Fruit fly (Drosophila melanogaster) whole organism, embryonic: ENCODE measurements around the gene CG4293.

Experiments
- Ada2b ChIP-seq: fragments of 200-800 bp; sonication (Bioruptor generic); IDR thresholded peaks from 2 replicates; pipeline ENCODE4 v1.3.6; 2022; ENCODE audit warnings: missing biosample characterization, missing genetic modification characterization
- Atf-2 ChIP-seq: fragments of 200-800 bp; sonication (Bioruptor generic); optimal IDR thresholded peaks from 2 replicates; lab custom pipeline; 2016; ENCODE audit warnings: missing biosample characterization, missing genetic modification characterization
- Atf3 ChIP-seq: fragments of 200-800 bp; sonication (Bioruptor generic); optimal IDR thresholded peaks from 3 replicates; lab custom pipeline; 2016; ENCODE audit warnings: missing biosample characterization, missing genetic modification characterization
- B-H1 ChIP-seq: fragments of 200-800 bp; sonication (Bioruptor generic); IDR thresholded peaks from 3 replicates; pipeline ENCODE4 v1.3.6; 2022; ENCODE audit warnings: missing biosample characterization, missing genetic modification characterization
- Blimp-1 ChIP-seq: fragments of 200-800 bp; sonication (Bioruptor generic); optimal IDR thresholded peaks from 3 replicates; lab custom pipeline; 2018; ENCODE audit warnings: missing biosample characterization, missing genetic modification characterization, mild to moderate bottlenecking, moderate library complexity, missing genetic modification reagents
- Bteb2 ChIP-seq: fragments of 200-800 bp; sonication (Bioruptor generic); optimal IDR thresholded peaks from 2 replicates; lab custom pipeline; 2016; ENCODE audit warnings: missing biosample characterization, missing genetic modification characterization
- CG1024 ChIP-seq: fragments of 200-800 bp; sonication (Bioruptor generic); IDR thresholded peaks from 2 replicates; pipeline ENCODE4 v1.3.6; 2022; ENCODE audit warnings: missing biosample characterization, missing genetic modification characterization
- CG11247 ChIP-seq: fragments of 200-800 bp; sonication (Bioruptor generic); IDR thresholded peaks from 2 replicates; pipeline ENCODE4 v1.3.6; 2022; ENCODE audit warnings: missing biosample characterization, missing genetic modification characterization
- CG14014 ChIP-seq: fragments of 200-800 bp; sonication (Bioruptor generic); IDR thresholded peaks from 2 replicates; pipeline ENCODE4 v1.3.6; 2022; ENCODE audit warnings: missing biosample characterization, missing genetic modification characterization
- CG1529 ChIP-seq: fragments of 200-800 bp; sonication (Bioruptor generic); optimal IDR thresholded peaks from 3 replicates; lab custom pipeline; 2018; ENCODE audit warnings: missing biosample characterization, missing genetic modification characterization
- CG15514 ChIP-seq: fragments of 200-800 bp; sonication (Bioruptor generic); optimal IDR thresholded peaks from 3 replicates; lab custom pipeline; 2017; ENCODE audit warnings: missing biosample characterization, missing genetic modification characterization, mild to moderate bottlenecking, moderate library complexity, missing genetic modification reagents
- CG17186 ChIP-seq: fragments of 200-800 bp; sonication (Bioruptor generic); optimal IDR thresholded peaks from 3 replicates; lab custom pipeline; 2017; ENCODE audit warnings: missing biosample characterization, missing genetic modification reagents, missing genetic modification characterization
- CG17568 ChIP-seq: fragments of 200-800 bp; sonication (Bioruptor generic); optimal IDR thresholded peaks from 2 replicates; lab custom pipeline; 2018; ENCODE audit warnings: missing biosample characterization, mild to moderate bottlenecking, missing genetic modification characterization, moderate library complexity
- CG1792 ChIP-seq: fragments of 200-800 bp; sonication (Bioruptor generic); optimal IDR thresholded peaks from 2 replicates; lab custom pipeline; 2016; ENCODE audit warnings: missing biosample characterization, missing genetic modification characterization
- CG18764 ChIP-seq: fragments of 200-800 bp; sonication (Bioruptor generic); optimal IDR thresholded peaks from 3 replicates; lab custom pipeline; 2016; ENCODE audit warnings: missing biosample characterization, missing genetic modification characterization
- CG30403 ChIP-seq: fragments of 200-800 bp; sonication (Bioruptor generic); optimal IDR thresholded peaks from 3 replicates; lab custom pipeline; 2016; ENCODE audit warnings: missing biosample characterization, missing genetic modification characterization
- CG42726 ChIP-seq: fragments of 200-800 bp; sonication (Bioruptor generic); IDR thresholded peaks from 2 replicates; pipeline ENCODE4 v1.3.6; 2022; ENCODE audit warnings: missing biosample characterization, missing genetic modification characterization; ENCODE audit not compliant: partially characterized antibody
- CG7786 ChIP-seq: fragments of 200-800 bp; sonication (Bioruptor generic); optimal IDR thresholded peaks from 2 replicates; lab custom pipeline; 2016; ENCODE audit warnings: missing biosample characterization, missing genetic modification characterization
- CG8944 ChIP-seq: fragments of 200-800 bp; sonication (Bioruptor generic); optimal IDR thresholded peaks from 3 replicates; lab custom pipeline; 2016; ENCODE audit warnings: missing biosample characterization, missing genetic modification characterization
- CG9797 ChIP-seq: fragments of 200-800 bp; sonication (Bioruptor generic); optimal IDR thresholded peaks from 3 replicates; lab custom pipeline; 2018; ENCODE audit warnings: missing biosample characterization, mild to moderate bottlenecking, missing genetic modification characterization
- CG9932 ChIP-seq: fragments of 200-800 bp; sonication (Bioruptor generic); IDR thresholded peaks from 2 replicates; pipeline ENCODE4 v1.3.6; 2022; ENCODE audit warnings: missing biosample characterization, missing genetic modification characterization
- Chrac-16 ChIP-seq: fragments of 200-800 bp; sonication (Bioruptor generic); optimal IDR thresholded peaks from 3 replicates; lab custom pipeline; 2016; ENCODE audit warnings: missing biosample characterization, missing genetic modification characterization
- H15 ChIP-seq: fragments of 200-800 bp; sonication (Bioruptor generic); IDR thresholded peaks from 3 replicates; pipeline ENCODE4 v1.3.6; 2022; ENCODE audit warnings: missing biosample characterization, missing genetic modification characterization
- HLH4C ChIP-seq: fragments of 200-800 bp; sonication (Bioruptor generic); IDR thresholded peaks from 3 replicates; pipeline ENCODE4 v1.3.6; 2022; ENCODE audit warnings: missing biosample characterization, missing genetic modification characterization; ENCODE audit not compliant: partially characterized antibody
- Hand ChIP-seq: fragments of 200-800 bp; sonication (Bioruptor generic); optimal IDR thresholded peaks from 2 replicates; lab custom pipeline; 2017; ENCODE audit warnings: mild to moderate bottlenecking, missing biosample characterization, missing genetic modification reagents, missing genetic modification characterization
- Hsf ChIP-seq: fragments of 200-800 bp; sonication (Bioruptor generic); optimal IDR thresholded peaks from 3 replicates; lab custom pipeline; 2016; ENCODE audit warnings: missing biosample characterization, missing genetic modification characterization
- MBD-R2 ChIP-seq: fragments of 200-800 bp; sonication (Bioruptor generic); IDR thresholded peaks from 2 replicates; pipeline ENCODE4 v1.3.6; 2022; ENCODE audit warnings: missing biosample characterization, missing genetic modification characterization
- Mad ChIP-seq: fragments of 200-800 bp; sonication (Bioruptor generic); optimal IDR thresholded peaks from 2 replicates; lab custom pipeline; 2016; ENCODE audit warnings: missing biosample characterization, missing genetic modification characterization
- Meics ChIP-seq: fragments of 200-800 bp; sonication (Bioruptor generic); optimal IDR thresholded peaks from 2 replicates; lab custom pipeline; 2017; ENCODE audit warnings: missing biosample characterization, mild to moderate bottlenecking, missing genetic modification characterization
- Mes4 ChIP-seq: fragments of 200-800 bp; sonication (Bioruptor generic); optimal IDR thresholded peaks from 2 replicates; lab custom pipeline; 2016; ENCODE audit warnings: missing biosample characterization, missing genetic modification characterization
- NC2β ChIP-seq: fragments of 200-800 bp; sonication (Bioruptor generic); optimal IDR thresholded peaks from 2 replicates; lab custom pipeline; 2016; ENCODE audit warnings: missing biosample characterization, missing genetic modification characterization
- NK7.1 ChIP-seq: fragments of 200-800 bp; sonication (Bioruptor generic); optimal IDR thresholded peaks from 3 replicates; lab custom pipeline; 2016; ENCODE audit warnings: missing biosample characterization, missing genetic modification characterization
- Stat92E ChIP-seq, 3 experiments: fragments of >200 bp in 2 of 3; fragments of 200-800 bp in 1 of 3; sonication (Bioruptor generic) in 1 of 3; optimal IDR thresholded peaks; 2 replicates each; lab custom pipeline; 2017 to 2019; ENCODE audit warnings: missing biosample characterization in 3 of 3, missing genetic modification characterization in 3 of 3, mild to moderate bottlenecking in 1 of 3, moderate library complexity in 1 of 3
- Taf1 ChIP-seq: fragments of 200-800 bp; sonication (Bioruptor generic); IDR thresholded peaks from 2 replicates; pipeline ENCODE4 v1.3.6; 2022; ENCODE audit warnings: missing biosample characterization, missing genetic modification characterization
- ase ChIP-seq: fragments of 200-800 bp; sonication (Bioruptor generic); IDR thresholded peaks from 3 replicates; pipeline ENCODE4 v1.3.6; 2022; ENCODE audit warnings: missing biosample characterization, missing genetic modification characterization
- corto ChIP-seq: fragments of 200-800 bp; sonication (Bioruptor generic); optimal IDR thresholded peaks from 2 replicates; lab custom pipeline; 2016; ENCODE audit warnings: missing biosample characterization, mild to moderate bottlenecking, missing genetic modification characterization, moderate library complexity
- dan ChIP-seq: fragments of 200-800 bp; sonication (Bioruptor generic); IDR thresholded peaks from 2 replicates; pipeline ENCODE4 v1.3.6; 2022; ENCODE audit warnings: missing biosample characterization, missing genetic modification characterization
- disco-r ChIP-seq: fragments of 200-800 bp; sonication (Bioruptor generic); optimal IDR thresholded peaks from 2 replicates; lab custom pipeline; 2016; ENCODE audit warnings: missing biosample characterization, missing genetic modification characterization
- fd3F ChIP-seq: fragments of 200-800 bp; sonication (Bioruptor generic); optimal IDR thresholded peaks from 2 replicates; lab custom pipeline; 2018; ENCODE audit warnings: missing biosample characterization, mild to moderate bottlenecking, missing genetic modification characterization, moderate library complexity
- hbn ChIP-seq: fragments of 200-800 bp; sonication (Bioruptor generic); IDR thresholded peaks from 2 replicates; pipeline ENCODE4 v1.3.6; 2022; ENCODE audit warnings: missing biosample characterization, missing genetic modification characterization; ENCODE audit not compliant: partially characterized antibody
- kah ChIP-seq: fragments of 200-800 bp; sonication (Bioruptor generic); optimal IDR thresholded peaks from 2 replicates; lab custom pipeline; 2018; ENCODE audit warnings: missing biosample characterization, mild to moderate bottlenecking, missing genetic modification characterization
- klu ChIP-seq: fragments of 200-800 bp; sonication (Bioruptor generic); IDR thresholded peaks from 2 replicates; pipeline ENCODE4 v1.3.6; 2022; ENCODE audit warnings: missing biosample characterization, missing genetic modification characterization
- mam ChIP-seq: fragments of 200-800 bp; sonication (Bioruptor generic); optimal IDR thresholded peaks from 3 replicates; lab custom pipeline; 2016; ENCODE audit warnings: missing biosample characterization, missing genetic modification characterization
- pzg ChIP-seq: fragments of 200-800 bp; sonication (Bioruptor generic); optimal IDR thresholded peaks from 3 replicates; lab custom pipeline; 2018; ENCODE audit warnings: missing biosample characterization, mild to moderate bottlenecking, missing genetic modification characterization, moderate library complexity
- sc ChIP-seq, 3 experiments: fragments of >200 bp in 2 of 3; fragments of 200-800 bp in 1 of 3; sonication (Bioruptor generic) in 1 of 3; optimal IDR thresholded peaks; 2 replicates in 2 of 3; 3 replicates in 1 of 3; lab custom pipeline; 2017; ENCODE audit warnings: mild to moderate bottlenecking in 1 of 3, missing biosample characterization in 1 of 3, missing genetic modification characterization in 1 of 3, missing genetic modification reagents in 1 of 3
- seq ChIP-seq: fragments of 200-800 bp; sonication (Bioruptor generic); IDR thresholded peaks from 2 replicates; pipeline ENCODE4 v1.3.6; 2022; ENCODE audit warnings: missing biosample characterization, missing genetic modification characterization
- so ChIP-seq: fragments of 200-800 bp; sonication (Bioruptor generic); IDR thresholded peaks from 3 replicates; pipeline ENCODE4 v1.3.6; 2022; ENCODE audit warnings: missing biosample characterization, missing genetic modification characterization
- sr ChIP-seq: fragments of 200-800 bp; sonication (Bioruptor generic); IDR thresholded peaks from 3 replicates; pipeline ENCODE4 v1.3.6; 2022; ENCODE audit warnings: missing biosample characterization, missing genetic modification characterization
- zf30C ChIP-seq: fragments of 200-800 bp; sonication (Bioruptor generic); optimal IDR thresholded peaks from 3 replicates; lab custom pipeline; 2018; ENCODE audit warnings: missing biosample characterization, mild to moderate bottlenecking, missing genetic modification characterization

Gene CG4293

dm6 chrX:522357-523043 lies 7.6 kb downstream of the CG4293 start (continued):
- TF ChIP-seq CG1792 (GFP tag; lab: Kevin White, UChicago) (peak; percentile 72), Atf-2 (GFP tag; lab: Kevin White, UChicago) (peak; percentile 81), CG11247 (peak; percentile 89), H15 (peak; percentile 80), Bteb2 (GFP tag; lab: Kevin White, UChicago) (peak; percentile 67), Chrac-16 (GFP tag; lab: Kevin White, UChicago) (peak; percentile 82), hbn (GFP tag; lab: Robert Waterston, UW) (no peak), klu (GFP tag; lab: Robert Waterston, UW) (peak; percentile 57; the same call in 1 of the 2 replicates), HLH4C (GFP tag; lab: Robert Waterston, UW) (no peak), mam (GFP tag; lab: Kevin White, UChicago) (peak; percentile 94), dan (GFP tag; lab: Robert Waterston, UW) (no peak), CG9932 (GFP tag; lab: Robert Waterston, UW) (peak; percentile 97), CG9797 (GFP tag; lab: Kevin White, UChicago) (no peak), CG30403 (GFP tag; lab: Kevin White, UChicago) (peak; percentile 87), CG1529 (GFP tag; lab: Kevin White, UChicago) (peak; percentile 30), B-H1 (GFP tag; lab: Robert Waterston, UW) (peak; percentile 62; the same call in 2 of the 3 replicates), CG14014 (GFP tag; lab: Robert Waterston, UW) (peak; percentile 91), corto (GFP tag; lab: Kevin White, UChicago) (peak; percentile 37), MBD-R2 (peak; percentile 69), disco-r (peak; percentile 66), Blimp-1 (GFP tag; lab: Kevin White, UChicago) (peak; percentile 63), Mes4 (GFP tag; lab: Kevin White, UChicago) (peak; percentile 73), NK7.1 (GFP tag; lab: Kevin White, UChicago) (peak; percentile 47), seq (peak; percentile 75; the same call in 1 of the 2 replicates), NC2β (GFP tag; lab: Kevin White, UChicago) (peak; percentile 84), CG17568 (peak; percentile 65), Mad (GFP tag; lab: Kevin White, UChicago) (peak; percentile 79), so (GFP tag; lab: Robert Waterston, UW) (peak; percentile 82; the same call in 2 of the 3 replicates), CG42726 (GFP tag; lab: Robert Waterston, UW) (no peak), Atf3 (GFP tag; lab: Kevin White, UChicago) (peak; percentile 63), Stat92E (GFP tag; optimal IDR thresholded peaks at IDR 0.05; lab: Kevin White, UChicago) (no peak), Hsf (GFP tag; lab: Kevin White, UChicago) (peak; percentile 83), Meics (GFP tag; lab: Kevin White, UChicago) (peak; percentile 87), zf30C (GFP tag; lab: Kevin White, UChicago) (no peak), Taf1 (GFP tag; lab: Robert Waterston, UW) (peak; percentile 85), CG8944 (peak; percentile 84), CG15514 (peak; percentile 84), CG7786 (GFP tag; lab: Kevin White, UChicago) (peak; percentile 92), Ada2b (GFP tag; lab: Robert Waterston, UW) (peak; percentile 85), fd3F (peak; percentile 71), pzg (GFP tag; lab: Kevin White, UChicago) (peak; percentile 25), sc (optimal IDR thresholded peaks at IDR 0.05; lab: Kevin White, UChicago) (no peak), sc (GFP tag; optimal IDR thresholded peaks at IDR 0.05; lab: Kevin White, UChicago) (no peak), CG18764 (GFP tag; lab: Kevin White, UChicago) (peak; percentile 66), CG1024 (peak; percentile 68), CG17186 (GFP tag; lab: Kevin White, UChicago) (no peak), kah (GFP tag; lab: Kevin White, UChicago) (peak; percentile 53), ase (GFP tag; lab: Robert Waterston, UW) (peak; percentile 76; the same call in 2 of the 3 replicates), sr (GFP tag; lab: Robert Waterston, UW) (peak; percentile 78; the same call in 2 of the 3 replicates), Hand (GFP tag; lab: Kevin White, UChicago) (peak; percentile 81)
